Fruit fly (Drosophila melanogaster) S2 (cell line): ENCODE measurements around the gene Tyler.

ENCODE experiments used
- CG8478 ChIP-seq: fragments of >200 bp; optimal IDR thresholded peaks from 2 replicates; lab custom pipeline; 2018
- CTCF ChIP-seq, 2 experiments: fragments of >200 bp; optimal IDR thresholded peaks; 2 replicates each; lab custom pipeline; 2018

dm6 chrX:19578908-19579647 is 32.2 kb upstream of the Tyler start:
- no peak for TF ChIP-seq CG8478
- no peak for TF ChIP-seq CTCF (optimal IDR thresholded peaks at IDR 0.05; lab: Kevin White, UChicago)
